Worm (Caenorhabditis elegans) whole organism, early embryonic: ENCODE data around the gene C28H8.2.

Experiments
- B0310.2 ChIP-seq: sonication (generic microtip); optimal IDR thresholded peaks from 2 replicates; lab custom pipeline; 2016; ENCODE audit warnings: mild to moderate bottlenecking, missing genetic modification characterization, missing compliant biosample characterization
- aly-1 ChIP-seq: sonication (generic microtip); optimal IDR thresholded peaks from 2 replicates; lab custom pipeline; 2016; ENCODE audit warnings: missing genetic modification characterization, missing compliant biosample characterization
- ama-1 ChIP-seq: fragments of 150-350 bp; optimal IDR thresholded peaks from 2 replicates; lab custom pipeline; 2014
- ceh-13 ChIP-seq: fragments of 200-800 bp; sonication (Bioruptor generic); optimal IDR thresholded peaks from 2 replicates; lab custom pipeline; 2018; ENCODE audit warnings: mild to moderate bottlenecking, missing genetic modification characterization, missing compliant biosample characterization
- ets-7 ChIP-seq: sonication (generic microtip); optimal IDR thresholded peaks from 2 replicates; lab custom pipeline; 2016; ENCODE audit warnings: missing genotype, missing genetic modification characterization, missing compliant biosample characterization
- pes-1 ChIP-seq: fragments of 200-800 bp; sonication (Bioruptor generic); IDR thresholded peaks from 2 replicates; pipeline ENCODE4 v1.3.6; 2022; ENCODE audit warnings: missing genetic modification reagents, missing genetic modification characterization, missing compliant biosample characterization
- sea-1 ChIP-seq: fragments of 200-800 bp; sonication (Bioruptor generic); conservative IDR thresholded peaks from 2 replicates; pipeline ENCODE4 v1.3.6; 2022; ENCODE audit warnings: missing genetic modification characterization, missing compliant biosample characterization
- tbx-37 ChIP-seq: fragments of 200-800 bp; sonication (Bioruptor generic); conservative IDR thresholded peaks from 2 replicates; pipeline ENCODE4 v1.3.6; 2022; ENCODE audit warnings: missing genetic modification reagents, missing genetic modification characterization, missing compliant biosample characterization
- tra-4 ChIP-seq: sonication (generic microtip); optimal IDR thresholded peaks from 2 replicates; lab custom pipeline; 2017; ENCODE audit warnings: missing genetic modification characterization, missing compliant biosample characterization

DNA sequence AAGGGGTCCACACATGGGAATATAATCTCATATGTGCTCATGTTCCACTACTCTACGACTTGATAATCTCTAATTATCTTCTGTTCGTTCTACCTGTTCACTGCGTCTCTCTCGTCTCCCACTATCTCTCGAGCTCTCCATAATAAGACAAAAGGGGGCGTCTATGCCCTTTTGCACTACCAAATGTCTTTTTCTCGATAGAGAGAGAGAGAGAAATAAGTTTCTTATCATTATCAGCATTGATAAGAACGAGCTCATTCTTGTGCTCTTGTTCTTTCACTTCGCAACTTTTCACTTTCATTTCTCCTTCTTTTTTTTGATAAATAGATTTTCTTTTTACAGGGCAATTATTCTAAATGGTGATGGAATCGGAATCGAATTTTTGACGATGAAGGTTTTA lies 4.2 kb upstream of the C28H8.2 start:
- TF ChIP-seq tbx-37 (GFP tag; lab: Robert Waterston, UW) (no peak), ama-1 (no peak), ets-7 (no peak), pes-1 (no peak), tra-4 (tag; lab: Kevin White, UChicago) (no peak), ceh-13 (GFP tag; lab: Kevin White, UChicago) (no peak), sea-1 (GFP tag; lab: Robert Waterston, UW) (no peak), aly-1 (tag; lab: Kevin White, UChicago) (no peak), B0310.2 (tag; lab: Kevin White, UChicago) (no peak)
